Fruit fly (Drosophila melanogaster) whole organism, pupa: Measurements from ENCODE around the gene escl.
"Not testable (repeated sequence)": the region's sequence is repeated elsewhere in the genome, so short reads cannot be mapped to it uniquely, and the experiment has no call there.

Experiments used
- CG10348 ChIP-seq: fragments of 200-800 bp; sonication (Bioruptor generic); IDR thresholded peaks from 2 replicates; pipeline ENCODE4 v1.3.6; 2022; ENCODE audit warnings: missing biosample characterization, missing genetic modification characterization
- CG12605 ChIP-seq: fragments of 200-800 bp; sonication (Bioruptor generic); IDR thresholded peaks from 2 replicates; pipeline ENCODE4 v1.3.6; 2022; ENCODE audit warnings: missing biosample characterization, missing genetic modification characterization
- CG13204 ChIP-seq: fragments of 200-800 bp; sonication (Bioruptor generic); optimal IDR thresholded peaks from 2 replicates; lab custom pipeline; 2018; ENCODE audit warnings: missing biosample characterization, mild to moderate bottlenecking, missing genetic modification characterization, moderate library complexity
- CG14655 ChIP-seq: fragments of 200-800 bp; sonication (Bioruptor generic); optimal IDR thresholded peaks from 3 replicates; lab custom pipeline; 2017; ENCODE audit warnings: mild to moderate bottlenecking, missing biosample characterization, missing genetic modification reagents, missing genetic modification characterization
- CG15710 ChIP-seq: fragments of 200-800 bp; sonication (Bioruptor generic); optimal IDR thresholded peaks from 2 replicates; lab custom pipeline; 2018; ENCODE audit warnings: missing biosample characterization, mild to moderate bottlenecking, missing genetic modification characterization, moderate library complexity
- CG17806 ChIP-seq: fragments of 200-800 bp; sonication (Bioruptor generic); optimal IDR thresholded peaks from 2 replicates; lab custom pipeline; 2018; ENCODE audit warnings: missing biosample characterization, mild to moderate bottlenecking, missing genetic modification characterization, moderate library complexity
- CG32121 ChIP-seq: fragments of 200-800 bp; sonication (Bioruptor generic); IDR thresholded peaks from 2 replicates; pipeline ENCODE4 v1.3.6; 2022; ENCODE audit warnings: missing biosample characterization, missing genetic modification characterization
- CG34367 ChIP-seq: fragments of 200-800 bp; sonication (Bioruptor generic); optimal IDR thresholded peaks from 2 replicates; lab custom pipeline; 2018; ENCODE audit warnings: missing biosample characterization, mild to moderate bottlenecking, missing genetic modification characterization
- CG4496 ChIP-seq: fragments of 200-800 bp; sonication (Bioruptor generic); IDR thresholded peaks from 3 replicates; pipeline ENCODE4 v1.3.6; 2022; ENCODE audit warnings: missing biosample characterization, missing genetic modification characterization
- CG8159 ChIP-seq: fragments of 200-800 bp; sonication (Bioruptor generic); optimal IDR thresholded peaks from 3 replicates; lab custom pipeline; 2018; ENCODE audit warnings: missing biosample characterization, mild to moderate bottlenecking, missing genetic modification characterization, moderate library complexity
- CG8301 ChIP-seq: fragments of 200-800 bp; sonication (Bioruptor generic); optimal IDR thresholded peaks from 2 replicates; lab custom pipeline; 2018; ENCODE audit warnings: missing biosample characterization, mild to moderate bottlenecking, missing genetic modification characterization
- CG9948 ChIP-seq: fragments of 200-800 bp; sonication (Bioruptor generic); optimal IDR thresholded peaks from 2 replicates; lab custom pipeline; 2018; ENCODE audit warnings: missing biosample characterization, mild to moderate bottlenecking, missing genetic modification characterization, moderate library complexity
- D1 ChIP-seq: fragments of 200-800 bp; sonication (Bioruptor generic); optimal IDR thresholded peaks from 2 replicates; lab custom pipeline; 2018; ENCODE audit warnings: missing biosample characterization, mild to moderate bottlenecking, missing genetic modification characterization, moderate library complexity
- EcR ChIP-seq: fragments of 200-800 bp; sonication (Bioruptor generic); optimal IDR thresholded peaks from 3 replicates; lab custom pipeline; 2019; ENCODE audit warnings: missing biosample characterization, missing genetic modification characterization, mild to moderate bottlenecking, moderate library complexity, missing genetic modification reagents
- Ets98B ChIP-seq: fragments of 200-800 bp; sonication (Bioruptor generic); IDR thresholded peaks from 2 replicates; pipeline ENCODE4 v1.3.6; 2022; ENCODE audit warnings: missing biosample characterization, missing genetic modification characterization
- Pif1A ChIP-seq: fragments of 200-800 bp; sonication (Bioruptor generic); optimal IDR thresholded peaks from 3 replicates; lab custom pipeline; 2016; ENCODE audit warnings: missing biosample characterization, missing genetic modification characterization
- Pif1B ChIP-seq: fragments of 200-800 bp; sonication (Bioruptor generic); optimal IDR thresholded peaks from 3 replicates; lab custom pipeline; 2016; ENCODE audit warnings: missing biosample characterization, missing genetic modification characterization
- Snoo ChIP-seq: fragments of 200-800 bp; sonication (Bioruptor generic); optimal IDR thresholded peaks from 3 replicates; lab custom pipeline; 2017; ENCODE audit warnings: missing biosample characterization, mild to moderate bottlenecking, missing genetic modification characterization, inconsistent platforms
- fd96Ca ChIP-seq: fragments of 200-800 bp; sonication (Bioruptor generic); IDR thresholded peaks from 3 replicates; pipeline ENCODE4 v1.3.6; 2022; ENCODE audit warnings: missing biosample characterization, missing genetic modification characterization
- gl ChIP-seq: fragments of 200-800 bp; sonication (Bioruptor generic); optimal IDR thresholded peaks from 2 replicates; lab custom pipeline; 2018; ENCODE audit warnings: missing biosample characterization, mild to moderate bottlenecking, missing genetic modification characterization
- rn ChIP-seq: fragments of 200-800 bp; sonication (Bioruptor generic); IDR thresholded peaks from 2 replicates; pipeline ENCODE4 v1.3.6; 2022; ENCODE audit warnings: missing biosample characterization, missing genetic modification characterization

The escl gene

dm6 chr2L:11989729-11990128 lies 998 bp upstream of the escl start, which contains the start of the genes zuc and dgt2:
Gene zuc, minus strand, starts transcription at chr2L:11989882.
Gene dgt2, plus strand, starts transcription at chr2L:11989936.
- no peak for TF ChIP-seq fd96Ca (GFP tag; lab: Robert Waterston, UW)
- no peak for TF ChIP-seq CG13204
- TF ChIP-seq rn: no peak
- TF ChIP-seq Snoo: no peak
- no peak for TF ChIP-seq Pif1A (GFP tag; lab: Kevin White, UChicago)
- TF ChIP-seq CG9948: no peak
- TF ChIP-seq CG8301 (tag; lab: Kevin White, UChicago): no peak

dm6 chr2L:11992602-11993001 lies 1.9 kb downstream of the escl start, which contains the start of gene Ada1-2:
Gene Ada1-2, plus strand, starts transcription at chr2L:11992902.
- TF ChIP-seq CG10348 (GFP tag; lab: Robert Waterston, UW); Ets98B (GFP tag; lab: Robert Waterston, UW); Snoo: not testable (repeated sequence)

dm6 chr2L:11995332-11995790 lies 4.6 kb downstream of the escl start, which contains the start of the genes CG18789 and Qtzl:
Gene CG18789, minus strand, starts transcription at chr2L:11995432.
Gene Qtzl, plus strand, starts transcription at chr2L:11995740.
- not testable (repeated sequence) for TF ChIP-seq CG10348 (GFP tag; lab: Robert Waterston, UW); gl (tag; lab: Kevin White, UChicago); CG14655 (GFP tag; lab: Kevin White, UChicago)

dm6 chr2L:11996509-11996908 lies 5.8 kb downstream of the escl start, which contains the start of gene Ada1-1:
Gene Ada1-1, plus strand, starts transcription at chr2L:11996809.
- not testable (repeated sequence) for TF ChIP-seq rn; gl (tag; lab: Kevin White, UChicago); CG34367

- TF ChIP-seq CG13204; CG34367; EcR (GFP tag; lab: Kevin White, UChicago): not testable (repeated sequence)
Observed at dm6 chr2L:11999240-11999704, 8.5 kb downstream of the escl start, which contains the start of the genes CG18787 and Nfs1. Gene CG18787, minus strand, starts transcription at chr2L:11999340. Gene Nfs1, plus strand, starts transcription at chr2L:11999654.

- TF ChIP-seq CG14655 (GFP tag; lab: Kevin White, UChicago): no peak
- TF ChIP-seq EcR (GFP tag; lab: Kevin White, UChicago): peak; percentile 24
Observed at dm6 chr2L:12001132-12001531, 10.4 kb downstream of the escl start.

- TF ChIP-seq CG32121 (GFP tag; lab: Robert Waterston, UW) (no peak), CG14655 (GFP tag; lab: Kevin White, UChicago) (no peak), CG10348 (GFP tag; lab: Robert Waterston, UW) (no peak), CG12605 (GFP tag; lab: Robert Waterston, UW) (no peak), CG15710 (tag; lab: Kevin White, UChicago) (no peak), Pif1B (no peak), CG4496 (GFP tag; lab: Robert Waterston, UW) (no peak), EcR (GFP tag; lab: Kevin White, UChicago) (no peak), gl (tag; lab: Kevin White, UChicago) (no peak)
Observed at dm6 chr2L:12002051-12002450, 11.3 kb downstream of the escl start, which contains the start of gene Hacd1. Gene Hacd1, minus strand, starts transcription at chr2L:12002266.

dm6 chr2L:12002922-12003791 lies 12.4 kb downstream of the escl start:
- no peak for TF ChIP-seq CG12605 (GFP tag; lab: Robert Waterston, UW)
- TF ChIP-seq gl (tag; lab: Kevin White, UChicago): peak; percentile 30
- TF ChIP-seq Pif1B: no peak
- peak; percentile 56 for TF ChIP-seq CG14655 (GFP tag; lab: Kevin White, UChicago)
- no peak for TF ChIP-seq fd96Ca (GFP tag; lab: Robert Waterston, UW)
- TF ChIP-seq CG9948: no peak
- TF ChIP-seq CG17806 (tag; lab: Kevin White, UChicago): peak; percentile 27
- TF ChIP-seq D1 (tag; lab: Kevin White, UChicago): no peak
- no peak for TF ChIP-seq CG10348 (GFP tag; lab: Robert Waterston, UW)
- peak; percentile 77 for TF ChIP-seq EcR (GFP tag; lab: Kevin White, UChicago)
- no peak for TF ChIP-seq CG32121 (GFP tag; lab: Robert Waterston, UW)
- TF ChIP-seq CG4496 (GFP tag; lab: Robert Waterston, UW): no peak
- no peak for TF ChIP-seq rn
- TF ChIP-seq CG13204: peak; percentile 99
- TF ChIP-seq Ets98B (GFP tag; lab: Robert Waterston, UW): no peak
- TF ChIP-seq CG8301 (tag; lab: Kevin White, UChicago): no peak
- peak; percentile 34 for TF ChIP-seq Pif1A (GFP tag; lab: Kevin White, UChicago)
- peak; percentile 38 for TF ChIP-seq CG8159 (tag; lab: Kevin White, UChicago)
- TF ChIP-seq CG15710 (tag; lab: Kevin White, UChicago): peak; percentile 32
- no peak for TF ChIP-seq CG34367
- peak; percentile 32 for TF ChIP-seq Snoo
